Worm (Caenorhabditis elegans): ENCODE measurements around the gene E04F6.8.
A peak's percentile ranks its signal among the peaks of the same experiment; 100 is the strongest.

Gene E04F6.8

DNA sequence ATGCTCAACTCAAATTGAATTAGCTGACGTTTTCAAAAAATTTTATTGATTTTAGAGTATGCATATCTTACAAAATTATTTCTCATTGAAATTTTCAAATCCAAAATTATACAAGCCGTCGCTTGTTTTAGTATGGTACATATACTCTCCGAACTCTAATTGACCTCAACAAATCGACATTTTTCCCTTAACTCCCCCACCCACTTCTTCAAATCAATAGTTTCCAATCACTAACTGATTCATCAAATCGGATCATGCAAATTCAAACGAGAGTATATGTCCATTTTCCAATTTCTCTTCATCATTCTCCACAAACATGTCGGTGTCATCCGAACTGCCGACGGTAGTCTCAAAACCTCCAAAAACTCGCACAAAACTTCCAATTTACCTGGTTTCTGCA is 22.1 kb downstream of the E04F6.8 start, which contains the start of gene E04F6.4:
Gene E04F6.4, plus strand, starts transcription at position 301 of the 400 bp plus-strand sequence.
- no peak for TF ChIP-seq unc-120 (tag; optimal IDR thresholded peaks at IDR 0.05; ENCODE audit: poor library complexity, severe bottlenecking)

ce11 chrII:7187110-7187509 is 24.1 kb downstream of the E04F6.8 start, which contains the start of gene C27H5.6:
C27H5.6 (minus strand) TSS chrII:7187210.
- TF ChIP-seq unc-120 (tag; optimal IDR thresholded peaks at IDR 0.05; ENCODE audit: poor library complexity, severe bottlenecking) (no peak), ceh-43 (GFP tag; optimal IDR thresholded peaks at IDR 0.05) (no peak), blmp-1 (tag; optimal IDR thresholded peaks at IDR 0.05) (no peak), sptf-1 (tag; optimal IDR thresholded peaks at IDR 0.05) (no peak), mab-5 (tag; optimal IDR thresholded peaks at IDR 0.05) (no peak), nhr-2 (tag; optimal IDR thresholded peaks at IDR 0.05) (no peak), nhr-12 (tag; optimal IDR thresholded peaks at IDR 0.05) (no peak), flh-1 (GFP tag; optimal IDR thresholded peaks at IDR 0.05) (no peak), lsy-2 (tag; optimal IDR thresholded peaks at IDR 0.05) (no peak), snpc-4 (tag; optimal IDR thresholded peaks at IDR 0.05) (no peak), drap-1 (GFP tag; optimal IDR thresholded peaks at IDR 0.05) (no peak), unc-39 (tag; optimal IDR thresholded peaks at IDR 0.05) (no peak), bed-3 (GFP tag; optimal IDR thresholded peaks at IDR 0.05) (no peak), nhr-76 (tag; optimal IDR thresholded peaks at IDR 0.05) (no peak), pha-4 (tag; optimal IDR thresholded peaks at IDR 0.05) (no peak), elt-1 (tag; optimal IDR thresholded peaks at IDR 0.05; ENCODE audit: borderline replicate concordance, insufficient read depth) (no peak), ztf-11 (tag; optimal IDR thresholded peaks at IDR 0.05) (no peak)

- TF ChIP-seq ham-2 (GFP tag; optimal IDR thresholded peaks at IDR 0.05): no peak
- no peak for TF ChIP-seq sptf-1 (tag; optimal IDR thresholded peaks at IDR 0.05)
- no peak for TF ChIP-seq pha-4 (tag; optimal IDR thresholded peaks at IDR 0.05)
- TF ChIP-seq unc-62 (GFP tag; optimal IDR thresholded peaks at IDR 0.05): no peak
- no peak for TF ChIP-seq ceh-83 (GFP tag; optimal IDR thresholded peaks at IDR 0.05)
- TF ChIP-seq drap-1 (GFP tag; optimal IDR thresholded peaks at IDR 0.05): no peak
- TF ChIP-seq tbx-8 (GFP tag; optimal IDR thresholded peaks at IDR 0.05): no peak
- no peak for TF ChIP-seq nhr-76 (tag; optimal IDR thresholded peaks at IDR 0.05)
- TF ChIP-seq nhr-12 (tag; optimal IDR thresholded peaks at IDR 0.05): no peak
- no peak for TF ChIP-seq snpc-4 (tag; optimal IDR thresholded peaks at IDR 0.05)
- no peak for TF ChIP-seq ceh-43 (GFP tag; optimal IDR thresholded peaks at IDR 0.05)
- TF ChIP-seq ztf-11 (tag; optimal IDR thresholded peaks at IDR 0.05): no peak
- no peak for TF ChIP-seq lin-13 (tag; optimal IDR thresholded peaks at IDR 0.05)
- TF ChIP-seq blmp-1 (tag; optimal IDR thresholded peaks at IDR 0.05): no peak
- no peak for TF ChIP-seq unc-39 (tag; optimal IDR thresholded peaks at IDR 0.05)
- TF ChIP-seq unc-120 (tag; optimal IDR thresholded peaks at IDR 0.05; ENCODE audit: poor library complexity, severe bottlenecking): no peak
Observed at ce11 chrII:7186117-7186516, 25.1 kb downstream of the E04F6.8 start.

DNA sequence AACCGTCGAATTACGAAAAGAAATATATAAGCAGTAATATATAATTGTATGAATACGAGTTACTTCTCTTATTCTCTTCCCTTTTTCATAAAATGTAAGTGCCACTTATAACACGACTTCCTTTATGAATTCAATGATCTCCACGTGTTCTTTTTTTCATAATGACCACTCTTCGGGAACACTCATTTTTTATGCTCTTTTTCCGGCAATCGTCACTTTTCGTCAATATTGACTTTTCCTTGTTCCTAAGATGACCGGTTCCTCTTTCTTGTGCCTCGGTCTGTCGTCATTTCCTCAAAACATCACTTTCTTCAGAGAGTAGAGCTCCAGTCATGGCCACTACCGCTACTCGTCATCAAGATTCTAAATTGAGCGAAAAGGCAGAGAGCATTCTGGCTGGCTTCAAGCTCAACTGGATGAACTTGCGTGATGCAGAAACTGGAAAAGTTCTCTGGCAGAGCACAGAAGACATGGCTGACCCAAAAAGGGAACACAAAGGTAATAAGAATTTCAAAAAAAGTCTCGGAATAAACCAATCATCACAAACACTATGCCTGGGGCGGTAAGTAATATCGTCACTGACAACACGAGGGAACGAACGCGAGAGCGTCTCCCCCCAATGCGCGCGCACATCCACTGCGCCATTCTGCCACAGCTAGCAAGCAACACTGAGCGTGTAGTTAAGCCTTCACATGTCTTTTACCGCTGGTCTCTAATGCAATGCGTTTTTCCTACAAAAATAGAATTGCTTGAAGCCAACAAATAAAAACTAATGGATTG is 27.5 kb downstream of the E04F6.8 start, which contains the start of gene pdl-1:
Gene pdl-1, plus strand, starts transcription at position 309 of the 780 bp plus-strand sequence.
- TF ChIP-seq elt-1 (tag; optimal IDR thresholded peaks at IDR 0.05; ENCODE audit: borderline replicate concordance, insufficient read depth): peak; percentile 21
- peak; percentile 12 for TF ChIP-seq lsy-2 (tag; optimal IDR thresholded peaks at IDR 0.05)
- peak; percentile 78 for TF ChIP-seq tbx-8 (GFP tag; optimal IDR thresholded peaks at IDR 0.05)
- peak; percentile 91 for TF ChIP-seq ceh-43 (GFP tag; optimal IDR thresholded peaks at IDR 0.05)
- no peak for TF ChIP-seq zip-8 (tag; optimal IDR thresholded peaks at IDR 0.05)
- TF ChIP-seq ham-2 (GFP tag; optimal IDR thresholded peaks at IDR 0.05): peak; percentile 94
- peak; percentile 5 for TF ChIP-seq blmp-1 (tag; optimal IDR thresholded peaks at IDR 0.05)
- TF ChIP-seq unc-62 (GFP tag; optimal IDR thresholded peaks at IDR 0.05): peak; percentile 45
- TF ChIP-seq drap-1 (GFP tag; optimal IDR thresholded peaks at IDR 0.05): peak; percentile 98
- TF ChIP-seq nhr-76 (tag; optimal IDR thresholded peaks at IDR 0.05): peak; percentile 67
- TF ChIP-seq sptf-1 (tag; optimal IDR thresholded peaks at IDR 0.05): peak; percentile 97
- peak; percentile 93 for TF ChIP-seq sem-2 (GFP tag; optimal IDR thresholded peaks at IDR 0.05)
- TF ChIP-seq snpc-4 (tag; optimal IDR thresholded peaks at IDR 0.05): no peak
- TF ChIP-seq ceh-83 (GFP tag; optimal IDR thresholded peaks at IDR 0.05): peak; percentile 98
- TF ChIP-seq elt-3 (tag; optimal IDR thresholded peaks at IDR 0.05): no peak
- no peak for TF ChIP-seq ceh-39 (tag; optimal IDR thresholded peaks at IDR 0.05)
- peak; percentile 21 for TF ChIP-seq nhr-237 (tag; optimal IDR thresholded peaks at IDR 0.05)
- no peak for TF ChIP-seq nhr-2 (tag; optimal IDR thresholded peaks at IDR 0.05)
- TF ChIP-seq ces-1 (GFP tag; optimal IDR thresholded peaks at IDR 0.05): no peak
- peak; percentile 90 for TF ChIP-seq flh-1 (GFP tag; optimal IDR thresholded peaks at IDR 0.05)
- TF ChIP-seq cnd-1 (tag; optimal IDR thresholded peaks at IDR 0.05): peak; percentile 97
- peak; percentile 93 for TF ChIP-seq lin-32 (GFP tag; optimal IDR thresholded peaks at IDR 0.05)
- peak; percentile 96 for TF ChIP-seq M03D4.4 (tag; optimal IDR thresholded peaks at IDR 0.05)
- peak; percentile 60 for TF ChIP-seq ztf-11 (tag; optimal IDR thresholded peaks at IDR 0.05)
- peak; percentile 84 for TF ChIP-seq pha-4 (tag; optimal IDR thresholded peaks at IDR 0.05)
- TF ChIP-seq bed-3 (GFP tag; optimal IDR thresholded peaks at IDR 0.05): peak; percentile 92
- TF ChIP-seq mep-1 (tag; optimal IDR thresholded peaks at IDR 0.05): no peak
- peak; percentile 2 for TF ChIP-seq mab-5 (tag; optimal IDR thresholded peaks at IDR 0.05)
- TF ChIP-seq hlh-1 (tag; optimal IDR thresholded peaks at IDR 0.05): peak; percentile 74
- TF ChIP-seq unc-39 (tag; optimal IDR thresholded peaks at IDR 0.05): peak; percentile 59
- TF ChIP-seq unc-120 (tag; optimal IDR thresholded peaks at IDR 0.05; ENCODE audit: poor library complexity, severe bottlenecking): peak; percentile 91
- peak; percentile 43 for TF ChIP-seq nhr-28 (tag; optimal IDR thresholded peaks at IDR 0.05)
- peak; percentile 55 for TF ChIP-seq lin-13 (tag; optimal IDR thresholded peaks at IDR 0.05)
- no peak for TF ChIP-seq nhr-12 (tag; optimal IDR thresholded peaks at IDR 0.05)
- TF ChIP-seq mls-2 (tag; optimal IDR thresholded peaks at IDR 0.05): peak; percentile 98
